Worm (Caenorhabditis elegans): Measurements from ENCODE around the gene F09B12.7.

Gene F09B12.7

DNA sequence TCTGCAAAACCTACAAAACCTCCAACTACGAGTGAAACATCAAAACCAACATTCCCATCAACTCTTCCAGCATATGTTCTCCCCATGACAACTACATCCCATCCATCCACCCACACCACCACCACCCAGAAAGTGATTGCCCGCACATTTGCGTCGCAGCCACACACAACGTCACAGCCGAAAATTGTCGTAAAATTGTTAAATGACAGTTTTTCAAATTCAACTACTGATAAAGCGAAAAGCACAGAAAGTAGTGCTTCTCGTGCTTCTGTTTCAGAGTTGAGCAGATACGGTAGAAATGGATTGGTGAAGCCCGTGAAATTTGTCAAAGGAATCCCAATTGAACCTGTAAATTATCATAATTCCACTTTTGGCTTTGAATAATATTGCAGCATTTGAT, 7.1 kb downstream of the F09B12.7 start:
- TF ChIP-seq hlh-6 (tag; optimal IDR thresholded peaks at IDR 0.05) (no peak), elt-2 (tag; optimal IDR thresholded peaks at IDR 0.05) (no peak), lim-6 (tag; optimal IDR thresholded peaks at IDR 0.05) (no peak)

- TF ChIP-seq hlh-6 (tag; optimal IDR thresholded peaks at IDR 0.05) (no peak), elt-4 (tag; optimal IDR thresholded peaks at IDR 0.05) (no peak), unc-42 (tag; optimal IDR thresholded peaks at IDR 0.05) (no peak), che-1 (tag; optimal IDR thresholded peaks at IDR 0.05) (no peak), sox-4 (tag; optimal IDR thresholded peaks at IDR 0.05) (no peak), C08G9.2 (tag; optimal IDR thresholded peaks at IDR 0.05) (no peak), rnt-1 (tag; optimal IDR thresholded peaks at IDR 0.05) (no peak), pha-4 (tag; optimal IDR thresholded peaks at IDR 0.05) (no peak), K09A11.1 (tag; optimal IDR thresholded peaks at IDR 0.05; ENCODE audit: insufficient read depth) (no peak)
Observed at ce11 chrX:15084395-15084794, 10.5 kb downstream of the F09B12.7 start, which contains the start of gene F09B12.5. F09B12.5 (plus strand) TSS chrX:15084695.

ce11 chrX:15083795-15084194, 11.1 kb downstream of the F09B12.7 start, which contains the start of gene H40L08.1:
H40L08.1 (minus strand) TSS chrX:15084086.
- TF ChIP-seq ceh-48 (tag; optimal IDR thresholded peaks at IDR 0.05): peak; percentile 34
- peak; percentile 38 for TF ChIP-seq elt-2 (tag; optimal IDR thresholded peaks at IDR 0.05)
- no peak for TF ChIP-seq pros-1 (tag; optimal IDR thresholded peaks at IDR 0.05)
- TF ChIP-seq unc-42 (tag; optimal IDR thresholded peaks at IDR 0.05): peak; percentile 15

- TF ChIP-seq sox-4 (tag; optimal IDR thresholded peaks at IDR 0.05): no peak
- no peak for TF ChIP-seq odd-2 (tag; optimal IDR thresholded peaks at IDR 0.05)
- no peak for TF ChIP-seq ets-4 (tag; optimal IDR thresholded peaks at IDR 0.05)
Observed at ce11 chrX:15081486-15081885, 13.4 kb downstream of the F09B12.7 start.

ce11 chrX:15079406-15079805, 15.5 kb downstream of the F09B12.7 start:
- TF ChIP-seq ref-2 (tag; optimal IDR thresholded peaks at IDR 0.05) (peak; percentile 33), ceh-48 (tag; optimal IDR thresholded peaks at IDR 0.05) (no peak)

ce11 chrX:15078276-15078675, 16.6 kb downstream of the F09B12.7 start:
- TF ChIP-seq elt-4 (tag; optimal IDR thresholded peaks at IDR 0.05) (no peak), pha-4 (tag; optimal IDR thresholded peaks at IDR 0.05) (no peak), nfya-1 (tag; optimal IDR thresholded peaks at IDR 0.05) (no peak), ama-1 (optimal IDR thresholded peaks at IDR 0.05) (no peak)

- TF ChIP-seq elt-2 (tag; optimal IDR thresholded peaks at IDR 0.05) (peak; percentile 3), lin-11 (tag; optimal IDR thresholded peaks at IDR 0.05) (no peak), hlh-30 (tag; optimal IDR thresholded peaks at IDR 0.05; ENCODE audit: insufficient read depth) (no peak)
Observed at ce11 chrX:15077597-15078261, 17.1 kb downstream of the F09B12.7 start, which contains the start of the genes H40L08.8, H40L08.2 and H40L08.7. H40L08.8 (minus strand) TSS chrX:15077633. H40L08.2 (minus strand) TSS chrX:15077744. H40L08.7 (minus strand) TSS chrX:15077744.

DNA sequence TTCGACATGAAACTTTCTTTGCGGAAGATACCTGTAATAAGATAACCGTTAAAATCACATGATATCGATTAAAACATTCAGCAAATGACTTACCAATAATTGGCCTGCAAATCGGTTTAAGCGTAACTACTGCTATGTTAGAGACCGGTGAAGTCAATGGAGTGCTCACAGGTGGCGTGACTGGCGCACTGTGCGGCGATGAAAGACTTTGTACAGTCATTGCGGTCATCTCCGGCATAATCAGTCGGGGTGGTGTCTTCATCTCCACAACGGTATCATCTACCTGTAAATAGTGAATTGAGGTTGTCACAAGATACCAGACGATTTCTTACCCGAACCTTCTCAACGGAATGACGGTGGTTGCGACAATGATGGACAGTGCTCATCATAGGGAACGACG, 18.0 kb downstream of the F09B12.7 start:
- no peak for TF ChIP-seq nfya-1 (tag; optimal IDR thresholded peaks at IDR 0.05)
- no peak for TF ChIP-seq ceh-6 (GFP tag; optimal IDR thresholded peaks at IDR 0.05)
- TF ChIP-seq F13H6.1 (tag; optimal IDR thresholded peaks at IDR 0.05): no peak

ce11 chrX:15076042-15076565, 18.8 kb downstream of the F09B12.7 start, which contains the start of the genes H40L08.3 and H40L08.9:
H40L08.3 (minus strand) TSS chrX:15076092.
H40L08.9 (minus strand) TSS chrX:15076480.
- TF ChIP-seq hlh-30 (tag; optimal IDR thresholded peaks at IDR 0.05; ENCODE audit: insufficient read depth) (no peak), ama-1 (optimal IDR thresholded peaks at IDR 0.05) (no peak), sdc-2 (tag; optimal IDR thresholded peaks at IDR 0.05) (no peak), dve-1 (tag; optimal IDR thresholded peaks at IDR 0.05) (no peak), gmeb-2 (tag; optimal IDR thresholded peaks at IDR 0.05) (no peak), ahr-1 (tag; optimal IDR thresholded peaks at IDR 0.05) (no peak), pha-2 (tag; optimal IDR thresholded peaks at IDR 0.05) (no peak), pqm-1 (tag; optimal IDR thresholded peaks at IDR 0.05) (no peak), nfya-1 (tag; optimal IDR thresholded peaks at IDR 0.05) (no peak), odd-2 (tag; optimal IDR thresholded peaks at IDR 0.05) (no peak), unc-86 (tag; optimal IDR thresholded peaks at IDR 0.05) (no peak), pha-4 (tag; optimal IDR thresholded peaks at IDR 0.05) (no peak)
